Fruit fly (Drosophila melanogaster) whole organism, embryonic: ENCODE data around the gene CG4653.

Source experiments
- BEAF-32 ChIP-seq: fragments of 200-800 bp; sonication (Bioruptor generic); optimal IDR thresholded peaks from 3 replicates; lab custom pipeline; 2017; ENCODE audit warnings: missing biosample characterization, missing genetic modification characterization, mild to moderate bottlenecking, moderate library complexity, missing genetic modification reagents
- Bdp1 ChIP-seq: fragments of 200-800 bp; sonication (Bioruptor generic); optimal IDR thresholded peaks from 3 replicates; lab custom pipeline; 2016; ENCODE audit warnings: missing biosample characterization, missing genetic modification characterization
- Bteb2 ChIP-seq: fragments of 200-800 bp; sonication (Bioruptor generic); optimal IDR thresholded peaks from 2 replicates; lab custom pipeline; 2016; ENCODE audit warnings: missing biosample characterization, missing genetic modification characterization
- CG12155 ChIP-seq: fragments of 200-800 bp; sonication (Bioruptor generic); optimal IDR thresholded peaks from 3 replicates; lab custom pipeline; 2016; ENCODE audit warnings: missing biosample characterization, missing genetic modification characterization
- CG12236 ChIP-seq: fragments of 200-800 bp; sonication (Bioruptor generic); optimal IDR thresholded peaks from 2 replicates; lab custom pipeline; 2016; ENCODE audit warnings: missing biosample characterization, missing genetic modification characterization
- CG12659 ChIP-seq: fragments of 200-800 bp; sonication (Bioruptor generic); optimal IDR thresholded peaks from 3 replicates; lab custom pipeline; 2017; ENCODE audit warnings: mild to moderate bottlenecking, missing biosample characterization, missing genetic modification reagents, missing genetic modification characterization
- CG13424 ChIP-seq: fragments of 200-800 bp; sonication (Bioruptor generic); optimal IDR thresholded peaks from 2 replicates; lab custom pipeline; 2019; ENCODE audit warnings: missing biosample characterization, mild to moderate bottlenecking, missing genetic modification characterization, moderate library complexity
- CG13894 ChIP-seq: fragments of 200-800 bp; sonication (Bioruptor generic); optimal IDR thresholded peaks from 3 replicates; lab custom pipeline; 2018; ENCODE audit warnings: missing biosample characterization, mild to moderate bottlenecking, missing genetic modification characterization, moderate library complexity
- CG30403 ChIP-seq: fragments of 200-800 bp; sonication (Bioruptor generic); optimal IDR thresholded peaks from 3 replicates; lab custom pipeline; 2016; ENCODE audit warnings: missing biosample characterization, missing genetic modification characterization
- CG3838 ChIP-seq: fragments of 200-800 bp; sonication (Bioruptor generic); optimal IDR thresholded peaks from 3 replicates; lab custom pipeline; 2016; ENCODE audit warnings: missing biosample characterization, missing genetic modification characterization
- CG42726 ChIP-seq: fragments of 200-800 bp; sonication (Bioruptor generic); IDR thresholded peaks from 2 replicates; pipeline ENCODE4 v1.3.6; 2022; ENCODE audit warnings: missing biosample characterization, missing genetic modification characterization; ENCODE audit not compliant: partially characterized antibody
- CG5245 ChIP-seq: fragments of 200-800 bp; sonication (Bioruptor generic); optimal IDR thresholded peaks from 3 replicates; lab custom pipeline; 2016; ENCODE audit warnings: missing biosample characterization, missing genetic modification characterization
- CG7372 ChIP-seq: fragments of 200-800 bp; sonication (Bioruptor generic); IDR thresholded peaks from 2 replicates; pipeline ENCODE4 v1.3.6; 2022; ENCODE audit warnings: missing biosample characterization, missing genetic modification characterization
- CG7556 ChIP-seq: fragments of 200-800 bp; sonication (Bioruptor generic); optimal IDR thresholded peaks from 2 replicates; lab custom pipeline; 2017; ENCODE audit warnings: missing biosample characterization, mild to moderate bottlenecking, missing genetic modification characterization
- CG7987 ChIP-seq: fragments of 200-800 bp; sonication (Bioruptor generic); optimal IDR thresholded peaks from 2 replicates; lab custom pipeline; 2018; ENCODE audit warnings: missing biosample characterization, mild to moderate bottlenecking, missing genetic modification characterization, moderate library complexity
- CHES-1-like ChIP-seq: fragments of 200-800 bp; sonication (Bioruptor generic); optimal IDR thresholded peaks from 2 replicates; lab custom pipeline; 2016; ENCODE audit warnings: missing biosample characterization, missing genetic modification characterization
- Chrac-16 ChIP-seq: fragments of 200-800 bp; sonication (Bioruptor generic); optimal IDR thresholded peaks from 3 replicates; lab custom pipeline; 2016; ENCODE audit warnings: missing biosample characterization, missing genetic modification characterization
- CrebB ChIP-seq: fragments of 200-800 bp; sonication (Bioruptor generic); optimal IDR thresholded peaks from 3 replicates; lab custom pipeline; 2018; ENCODE audit warnings: missing biosample characterization, mild to moderate bottlenecking, missing genetic modification characterization
- Doc2 ChIP-seq: fragments of 200-800 bp; sonication (Bioruptor generic); IDR thresholded peaks from 2 replicates; pipeline ENCODE4 v1.3.6; 2022; ENCODE audit warnings: missing biosample characterization, missing genetic modification characterization
- Fer3 ChIP-seq: fragments of 200-800 bp; sonication (Bioruptor generic); optimal IDR thresholded peaks from 2 replicates; lab custom pipeline; 2018; ENCODE audit warnings: missing biosample characterization, mild to moderate bottlenecking, missing genetic modification characterization, moderate library complexity
- Hr39 ChIP-seq: fragments of >200 bp; optimal IDR thresholded peaks from 2 replicates; lab custom pipeline; 2017
- MBD-R2 ChIP-seq: fragments of 200-800 bp; sonication (Bioruptor generic); IDR thresholded peaks from 2 replicates; pipeline ENCODE4 v1.3.6; 2022; ENCODE audit warnings: missing biosample characterization, missing genetic modification characterization
- MTF-1 ChIP-seq: fragments of 200-800 bp; sonication (Bioruptor generic); optimal IDR thresholded peaks from 2 replicates; lab custom pipeline; 2018; ENCODE audit warnings: missing biosample characterization, mild to moderate bottlenecking, missing genetic modification characterization, borderline replicate concordance
- NC2α ChIP-seq: fragments of 200-800 bp; sonication (Bioruptor generic); optimal IDR thresholded peaks from 2 replicates; lab custom pipeline; 2016; ENCODE audit warnings: missing biosample characterization, missing genetic modification characterization
- NC2β ChIP-seq: fragments of 200-800 bp; sonication (Bioruptor generic); optimal IDR thresholded peaks from 2 replicates; lab custom pipeline; 2016; ENCODE audit warnings: missing biosample characterization, missing genetic modification characterization
- Nf-YA ChIP-seq: fragments of 200-800 bp; sonication (Bioruptor generic); IDR thresholded peaks from 2 replicates; pipeline ENCODE4 v1.3.6; 2022; ENCODE audit warnings: missing biosample characterization, missing genetic modification characterization
- Nf-YC ChIP-seq: fragments of 200-800 bp; optimal IDR thresholded peaks from 3 replicates; lab custom pipeline; 2019; ENCODE audit warnings: missing biosample characterization, mild to moderate bottlenecking, missing genetic modification characterization, moderate library complexity
- Ravus ChIP-seq: fragments of 200-800 bp; sonication (Bioruptor generic); IDR thresholded peaks from 2 replicates; pipeline ENCODE4 v1.3.6; 2022; ENCODE audit warnings: missing biosample characterization, missing genetic modification characterization
- Side ChIP-seq: fragments of 200-800 bp; sonication (Bioruptor generic); optimal IDR thresholded peaks from 2 replicates; lab custom pipeline; 2016; ENCODE audit warnings: missing biosample characterization, missing genetic modification characterization
- Xrp1 ChIP-seq: fragments of 200-800 bp; sonication (Bioruptor generic); IDR thresholded peaks from 2 replicates; pipeline ENCODE4 v1.3.6; 2022; ENCODE audit warnings: missing biosample characterization, missing genetic modification characterization
- ase ChIP-seq: fragments of 200-800 bp; sonication (Bioruptor generic); IDR thresholded peaks from 3 replicates; pipeline ENCODE4 v1.3.6; 2022; ENCODE audit warnings: missing biosample characterization, missing genetic modification characterization
- bab2 ChIP-seq: fragments of 200-800 bp; sonication (Bioruptor generic); optimal IDR thresholded peaks from 2 replicates; lab custom pipeline; 2016; ENCODE audit warnings: missing biosample characterization, missing genetic modification characterization
- cas ChIP-seq: fragments of 200-800 bp; sonication (Bioruptor generic); IDR thresholded peaks from 2 replicates; pipeline ENCODE4 v1.3.6; 2022; ENCODE audit warnings: missing biosample characterization, missing genetic modification characterization
- chn ChIP-seq: fragments of 200-800 bp; sonication (Bioruptor generic); optimal IDR thresholded peaks from 2 replicates; lab custom pipeline; 2016; ENCODE audit warnings: missing biosample characterization, missing genetic modification characterization
- crol ChIP-seq: fragments of 200-800 bp; sonication (Bioruptor generic); IDR thresholded peaks from 2 replicates; pipeline ENCODE4 v1.3.6; 2022; ENCODE audit warnings: missing biosample characterization, missing genetic modification characterization
- ewg ChIP-seq: fragments of 200-800 bp; sonication (Bioruptor generic); optimal IDR thresholded peaks from 3 replicates; lab custom pipeline; 2017; ENCODE audit warnings: mild to moderate bottlenecking, missing biosample characterization, missing genetic modification reagents, missing genetic modification characterization
- gt ChIP-seq: fragments of 200-800 bp; sonication (Bioruptor generic); IDR thresholded peaks from 2 replicates; pipeline ENCODE4 v1.3.6; 2022; ENCODE audit warnings: missing biosample characterization, missing genetic modification characterization
- kay ChIP-seq: fragments of 200-800 bp; sonication (Bioruptor generic); optimal IDR thresholded peaks from 2 replicates; lab custom pipeline; 2016; ENCODE audit warnings: missing biosample characterization, missing genetic modification characterization
- lbe ChIP-seq: fragments of 200-800 bp; sonication (Bioruptor generic); optimal IDR thresholded peaks from 2 replicates; lab custom pipeline; 2016; ENCODE audit warnings: missing biosample characterization, mild to moderate bottlenecking, missing genetic modification characterization
- maf-S ChIP-seq: fragments of 200-800 bp; sonication (Bioruptor generic); optimal IDR thresholded peaks from 2 replicates; lab custom pipeline; 2016; ENCODE audit warnings: missing biosample characterization, missing genetic modification characterization
- nmo ChIP-seq: fragments of 200-800 bp; sonication (Bioruptor generic); optimal IDR thresholded peaks from 2 replicates; lab custom pipeline; 2018; ENCODE audit warnings: missing biosample characterization, mild to moderate bottlenecking, missing genetic modification characterization, moderate library complexity
- peb ChIP-seq: fragments of 200-800 bp; sonication (Bioruptor generic); IDR thresholded peaks from 2 replicates; pipeline ENCODE4 v1.3.6; 2022; ENCODE audit warnings: missing biosample characterization, missing genetic modification characterization
- run ChIP-seq: fragments of 200-800 bp; sonication (Bioruptor generic); optimal IDR thresholded peaks from 3 replicates; lab custom pipeline; 2018; ENCODE audit warnings: missing biosample characterization, mild to moderate bottlenecking, missing genetic modification characterization
- sima ChIP-seq: fragments of 200-800 bp; sonication (Bioruptor generic); optimal IDR thresholded peaks from 2 replicates; lab custom pipeline; 2016; ENCODE audit warnings: missing biosample characterization, missing genetic modification characterization
- sob ChIP-seq: fragments of 200-800 bp; sonication (Bioruptor generic); IDR thresholded peaks from 2 replicates; pipeline ENCODE4 v1.3.6; 2022; ENCODE audit warnings: missing biosample characterization, missing genetic modification characterization
- stc ChIP-seq: fragments of 200-800 bp; sonication (Bioruptor generic); IDR thresholded peaks from 2 replicates; pipeline ENCODE4 v1.3.6; 2022; ENCODE audit warnings: missing biosample characterization, missing genetic modification characterization
- twi ChIP-seq: fragments of 200-800 bp; optimal IDR thresholded peaks from 2 replicates; lab custom pipeline; 2019; ENCODE audit warnings: missing biosample characterization, mild to moderate bottlenecking, missing genetic modification characterization, moderate library complexity
- wek ChIP-seq: fragments of 200-800 bp; sonication (Bioruptor generic); optimal IDR thresholded peaks from 3 replicates; lab custom pipeline; 2018; ENCODE audit warnings: missing biosample characterization, mild to moderate bottlenecking, missing genetic modification characterization, moderate library complexity
- yki ChIP-seq: fragments of >200 bp; optimal IDR thresholded peaks from 3 replicates; lab custom pipeline; 2018
- zen2 ChIP-seq: fragments of 200-800 bp; sonication (Bioruptor generic); IDR thresholded peaks from 3 replicates; pipeline ENCODE4 v1.3.6; 2022; ENCODE audit warnings: missing biosample characterization, missing genetic modification characterization; ENCODE audit not compliant: partially characterized antibody
- zf30C ChIP-seq: fragments of 200-800 bp; sonication (Bioruptor generic); optimal IDR thresholded peaks from 3 replicates; lab custom pipeline; 2018; ENCODE audit warnings: missing biosample characterization, mild to moderate bottlenecking, missing genetic modification characterization

CG4653 gene

dm6 chrX:16670691-16671481 is 33.0 kb upstream of the CG4653 start (continued):
- TF ChIP-seq zen2 (GFP tag; lab: Robert Waterston, UW) (no peak), gt (no peak), Bteb2 (no peak), Bdp1 (GFP tag; lab: Kevin White, UChicago) (no peak), NC2β (GFP tag; lab: Kevin White, UChicago) (no peak), Xrp1 (GFP tag; lab: Robert Waterston, UW) (peak; percentile 24; the same call in 1 of the 2 replicates), ewg (GFP tag; lab: Kevin White, UChicago) (peak; percentile 21), crol (no peak), Side (no peak), CG42726 (GFP tag; lab: Robert Waterston, UW) (no peak), CHES-1-like (GFP tag; lab: Kevin White, UChicago) (peak; percentile 8), CG12659 (GFP tag; lab: Kevin White, UChicago) (no peak), maf-S (no peak), CG3838 (no peak), CG12155 (GFP tag; lab: Kevin White, UChicago) (no peak), chn (no peak), sob (0 out of 2 replicates have a peak, but pooled peaks have one; percentile 6), run (no peak), Doc2 (no peak), sima (no peak), CG30403 (GFP tag; lab: Kevin White, UChicago) (peak; percentile 31), BEAF-32 (no peak), zf30C (no peak), MBD-R2 (GFP tag; lab: Robert Waterston, UW) (no peak), bab2 (GFP tag; lab: Kevin White, UChicago) (no peak), MTF-1 (GFP tag; lab: Kevin White, UChicago) (no peak), CG7987 (GFP tag; lab: Kevin White, UChicago) (no peak), CG13894 (tag; lab: Kevin White, UChicago) (no peak), Hr39 (lab: Kevin White, UChicago) (no peak), lbe (no peak), NC2α (GFP tag; lab: Kevin White, UChicago) (no peak), CG7372 (GFP tag; lab: Robert Waterston, UW) (no peak), CG12236 (GFP tag; lab: Kevin White, UChicago) (no peak), kay (no peak), twi (tag; lab: Kevin White, UChicago) (no peak), cas (GFP tag; lab: Robert Waterston, UW) (no peak), CrebB (tag; lab: Kevin White, UChicago) (peak; percentile 15), CG5245 (no peak), Ravus (GFP tag; lab: Robert Waterston, UW) (no peak), stc (GFP tag; lab: Robert Waterston, UW) (no peak), CG13424 (tag; lab: Kevin White, UChicago) (peak; percentile 26), peb (GFP tag; lab: Robert Waterston, UW) (no peak), nmo (GFP tag; lab: Kevin White, UChicago) (peak; percentile 26), Fer3 (peak; percentile 28), yki (lab: Kevin White, UChicago) (no peak), Nf-YA (GFP tag; lab: Robert Waterston, UW) (no peak), Nf-YC (tag; lab: Kevin White, UChicago) (no peak), Chrac-16 (GFP tag; lab: Kevin White, UChicago) (no peak), ase (GFP tag; lab: Robert Waterston, UW) (no peak), wek (GFP tag; lab: Kevin White, UChicago) (no peak), CG7556 (GFP tag; lab: Kevin White, UChicago) (peak; percentile 20)
